Worm (Caenorhabditis elegans) whole organism, early embryonic: ENCODE results near the gene F46B6.2.

ENCODE experiments used
- B0310.2 ChIP-seq: sonication (generic microtip); optimal IDR thresholded peaks from 2 replicates; lab custom pipeline; 2016; ENCODE audit warnings: mild to moderate bottlenecking, missing genetic modification characterization, missing compliant biosample characterization
- F13C5.2 ChIP-seq: sonication (generic microtip); optimal IDR thresholded peaks from 2 replicates; lab custom pipeline; 2017; ENCODE audit warnings: mild to moderate bottlenecking, missing genetic modification characterization, inconsistent platforms, missing compliant biosample characterization
- aly-1 ChIP-seq: sonication (generic microtip); optimal IDR thresholded peaks from 2 replicates; lab custom pipeline; 2016; ENCODE audit warnings: missing genetic modification characterization, missing compliant biosample characterization
- ama-1 ChIP-seq: fragments of 150-350 bp; optimal IDR thresholded peaks from 2 replicates; lab custom pipeline; 2014
- ceh-13 ChIP-seq: fragments of 200-800 bp; sonication (Bioruptor generic); optimal IDR thresholded peaks from 2 replicates; lab custom pipeline; 2018; ENCODE audit warnings: mild to moderate bottlenecking, missing genetic modification characterization, missing compliant biosample characterization
- ceh-36 ChIP-seq: sonication (generic microtip); optimal IDR thresholded peaks from 2 replicates; lab custom pipeline; 2016; ENCODE audit warnings: missing genetic modification characterization, inconsistent platforms, missing compliant biosample characterization
- ets-7 ChIP-seq: sonication (generic microtip); optimal IDR thresholded peaks from 2 replicates; lab custom pipeline; 2016; ENCODE audit warnings: missing genotype, missing genetic modification characterization, missing compliant biosample characterization
- flt-1 ChIP-seq: fragments of 200-800 bp; sonication (Bioruptor generic); IDR thresholded peaks from 2 replicates; pipeline ENCODE4 v1.3.6; 2022; ENCODE audit warnings: missing genetic modification characterization, missing compliant biosample characterization
- hmbx-1 ChIP-seq: sonication (generic microtip); optimal IDR thresholded peaks from 2 replicates; lab custom pipeline; 2016; ENCODE audit warnings: mild to moderate bottlenecking, missing genetic modification characterization, missing compliant biosample characterization
- hmg-4 ChIP-seq: fragments of 200-800 bp; sonication (Bioruptor generic); optimal IDR thresholded peaks from 2 replicates; lab custom pipeline; 2018; ENCODE audit warnings: mild to moderate bottlenecking, missing genetic modification characterization, missing compliant biosample characterization
- hnd-1 ChIP-seq: sonication (generic microtip); optimal IDR thresholded peaks from 2 replicates; lab custom pipeline; 2016; ENCODE audit warnings: missing genetic modification characterization, missing compliant biosample characterization
- pes-1 ChIP-seq: fragments of 200-800 bp; sonication (Bioruptor generic); IDR thresholded peaks from 2 replicates; pipeline ENCODE4 v1.3.6; 2022; ENCODE audit warnings: missing genetic modification reagents, missing genetic modification characterization, missing compliant biosample characterization
- scrt-1 ChIP-seq: fragments of 200-800 bp; sonication (Bioruptor generic); IDR thresholded peaks from 2 replicates; pipeline ENCODE4 v1.3.6; 2022; ENCODE audit warnings: missing genetic modification characterization, missing compliant biosample characterization
- sea-1 ChIP-seq: fragments of 200-800 bp; sonication (Bioruptor generic); conservative IDR thresholded peaks from 2 replicates; pipeline ENCODE4 v1.3.6; 2022; ENCODE audit warnings: missing genetic modification characterization, missing compliant biosample characterization
- tbx-11 ChIP-seq: fragments of 200-800 bp; sonication (Bioruptor generic); IDR thresholded peaks from 2 replicates; pipeline ENCODE4 v1.3.6; 2022; ENCODE audit warnings: missing genetic modification characterization, missing compliant biosample characterization
- tbx-37 ChIP-seq: fragments of 200-800 bp; sonication (Bioruptor generic); conservative IDR thresholded peaks from 2 replicates; pipeline ENCODE4 v1.3.6; 2022; ENCODE audit warnings: missing genetic modification reagents, missing genetic modification characterization, missing compliant biosample characterization
- tra-4 ChIP-seq: sonication (generic microtip); optimal IDR thresholded peaks from 2 replicates; lab custom pipeline; 2017; ENCODE audit warnings: missing genetic modification characterization, missing compliant biosample characterization

Gene F46B6.2

DNA sequence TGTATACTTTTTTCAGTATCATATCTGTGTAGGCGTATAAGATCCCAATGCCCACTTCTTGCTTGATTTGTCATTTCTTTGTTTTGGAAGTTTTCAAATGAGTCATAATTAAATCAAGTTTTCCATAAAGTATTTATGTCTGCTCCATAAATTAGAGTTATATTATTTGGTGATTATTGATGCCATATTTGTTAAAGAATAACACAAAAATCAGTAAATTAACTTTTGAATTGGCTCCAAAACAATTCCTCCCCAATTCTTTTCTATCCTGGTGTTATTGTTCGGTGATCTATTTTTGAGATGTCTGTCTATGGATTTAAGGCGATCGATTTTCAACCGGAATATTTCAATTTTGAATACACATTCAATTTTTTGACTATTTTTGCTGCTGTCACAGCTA lies 33.1 kb downstream of the F46B6.2 start, which contains the start of gene sru-37:
TSS of gene sru-37 (plus strand) at position 301 of the 400 bp plus-strand sequence.
- TF ChIP-seq tbx-11 (GFP tag; lab: Robert Waterston, UW) = no peak
- TF ChIP-seq scrt-1 (GFP tag; lab: Robert Waterston, UW) = no peak
- no peak for TF ChIP-seq ama-1
- no peak for TF ChIP-seq hmg-4 (GFP tag; lab: Kevin White, UChicago)
- TF ChIP-seq sea-1 (GFP tag; lab: Robert Waterston, UW) = no peak
- TF ChIP-seq tra-4 = no peak
- no peak for TF ChIP-seq F13C5.2 (tag; lab: Kevin White, UChicago)
- TF ChIP-seq aly-1 (tag; lab: Kevin White, UChicago) = no peak
- TF ChIP-seq tbx-37 = no peak
- TF ChIP-seq flt-1 = no peak

DNA sequence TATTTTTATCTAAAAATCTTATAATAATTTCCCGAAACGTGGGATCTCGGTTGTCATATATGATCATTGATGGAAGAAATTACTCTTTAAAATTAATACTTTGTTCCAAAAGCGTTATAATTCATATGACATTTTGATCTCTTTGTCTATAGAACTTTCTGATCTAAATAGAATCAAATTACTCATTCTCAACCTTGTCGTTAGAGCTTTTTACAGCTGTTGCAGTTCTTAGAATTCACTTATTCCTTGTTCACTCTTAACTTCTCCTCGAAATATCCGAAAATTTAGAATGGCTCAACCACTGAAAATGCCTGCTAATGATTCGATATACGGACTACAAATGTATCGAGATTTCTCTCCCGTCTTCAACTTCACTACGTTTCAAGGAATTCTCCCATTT lies 39.1 kb downstream of the F46B6.2 start, which contains the start of gene sru-29:
TSS of gene sru-29 (plus strand) at position 301 of the 400 bp plus-strand sequence.
- TF ChIP-seq pes-1 (GFP tag; lab: Robert Waterston, UW) = no peak
- no peak for TF ChIP-seq ets-7 (tag; lab: Kevin White, UChicago)
- TF ChIP-seq ama-1 = no peak
- no peak for TF ChIP-seq sea-1 (GFP tag; lab: Robert Waterston, UW)
- TF ChIP-seq tra-4 = no peak
- no peak for TF ChIP-seq B0310.2
- TF ChIP-seq ceh-36 = no peak
- no peak for TF ChIP-seq hnd-1 (tag; lab: Kevin White, UChicago)
- no peak for TF ChIP-seq flt-1
- no peak for TF ChIP-seq hmg-4 (GFP tag; lab: Kevin White, UChicago)
- TF ChIP-seq F13C5.2 (tag; lab: Kevin White, UChicago) = no peak
- TF ChIP-seq tbx-11 (GFP tag; lab: Robert Waterston, UW) = no peak
- no peak for TF ChIP-seq aly-1 (tag; lab: Kevin White, UChicago)
- no peak for TF ChIP-seq scrt-1 (GFP tag; lab: Robert Waterston, UW)
- no peak for TF ChIP-seq tbx-37
- no peak for TF ChIP-seq ceh-13 (GFP tag; lab: Kevin White, UChicago)
- TF ChIP-seq hmbx-1 (tag; lab: Kevin White, UChicago) = no peak

DNA sequence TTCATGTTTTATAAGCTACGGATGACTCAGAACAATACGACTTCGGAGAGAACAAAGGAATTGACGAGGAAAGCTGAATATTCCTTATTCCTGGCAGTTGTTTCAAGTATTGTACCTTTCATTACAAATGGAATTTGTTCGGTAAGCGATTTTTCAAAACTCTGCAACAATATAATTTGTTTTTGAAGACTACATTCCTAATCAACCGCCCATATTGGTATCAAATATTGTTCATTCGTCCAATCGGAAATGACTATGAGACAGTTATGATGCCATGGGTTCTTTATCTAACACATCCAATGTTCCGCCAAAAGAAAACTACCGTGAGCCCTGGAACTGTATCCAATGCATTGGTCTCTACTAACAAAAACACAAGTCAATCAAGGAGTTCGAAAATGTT lies 40.1 kb downstream of the F46B6.2 start:
- TF ChIP-seq B0310.2 = no peak
- TF ChIP-seq ceh-36 = no peak
- no peak for TF ChIP-seq hmbx-1 (tag; lab: Kevin White, UChicago)
- no peak for TF ChIP-seq sea-1 (GFP tag; lab: Robert Waterston, UW)
- TF ChIP-seq hnd-1 (tag; lab: Kevin White, UChicago) = no peak

DNA sequence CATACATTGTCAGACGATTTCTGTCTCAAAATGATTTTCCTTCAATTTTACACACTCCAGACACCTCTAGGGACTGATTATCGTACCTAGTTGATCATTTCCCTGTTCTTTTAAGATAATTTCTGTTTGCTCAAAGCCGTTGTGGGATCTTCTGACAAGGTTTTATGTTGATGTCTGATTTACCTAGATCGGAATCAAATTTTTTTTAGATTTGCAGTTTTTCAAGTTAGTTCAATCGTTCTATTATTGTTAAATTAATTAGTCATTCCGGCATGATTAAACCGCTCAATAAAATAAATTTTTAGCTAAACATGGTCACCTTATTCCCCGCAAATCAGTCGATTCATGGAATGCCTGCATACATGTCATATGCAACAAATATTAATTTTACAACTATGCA lies 41.4 kb downstream of the F46B6.2 start, which contains the start of gene sru-30:
TSS of gene sru-30 (plus strand) at position 301 of the 400 bp plus-strand sequence.
- no peak for TF ChIP-seq ceh-36
- no peak for TF ChIP-seq ets-7 (tag; lab: Kevin White, UChicago)
- no peak for TF ChIP-seq F13C5.2 (tag; lab: Kevin White, UChicago)
- no peak for TF ChIP-seq ama-1
- TF ChIP-seq flt-1 = no peak
- TF ChIP-seq pes-1 (GFP tag; lab: Robert Waterston, UW) = no peak
- no peak for TF ChIP-seq hmg-4 (GFP tag; lab: Kevin White, UChicago)
- TF ChIP-seq scrt-1 (GFP tag; lab: Robert Waterston, UW) = no peak
- no peak for TF ChIP-seq sea-1 (GFP tag; lab: Robert Waterston, UW)
- TF ChIP-seq aly-1 (tag; lab: Kevin White, UChicago) = no peak
- TF ChIP-seq tbx-37 = no peak
- no peak for TF ChIP-seq hmbx-1 (tag; lab: Kevin White, UChicago)
- no peak for TF ChIP-seq B0310.2
- no peak for TF ChIP-seq tbx-11 (GFP tag; lab: Robert Waterston, UW)
- no peak for TF ChIP-seq hnd-1 (tag; lab: Kevin White, UChicago)
- TF ChIP-seq tra-4 = no peak
- TF ChIP-seq ceh-13 (GFP tag; lab: Kevin White, UChicago) = no peak

DNA sequence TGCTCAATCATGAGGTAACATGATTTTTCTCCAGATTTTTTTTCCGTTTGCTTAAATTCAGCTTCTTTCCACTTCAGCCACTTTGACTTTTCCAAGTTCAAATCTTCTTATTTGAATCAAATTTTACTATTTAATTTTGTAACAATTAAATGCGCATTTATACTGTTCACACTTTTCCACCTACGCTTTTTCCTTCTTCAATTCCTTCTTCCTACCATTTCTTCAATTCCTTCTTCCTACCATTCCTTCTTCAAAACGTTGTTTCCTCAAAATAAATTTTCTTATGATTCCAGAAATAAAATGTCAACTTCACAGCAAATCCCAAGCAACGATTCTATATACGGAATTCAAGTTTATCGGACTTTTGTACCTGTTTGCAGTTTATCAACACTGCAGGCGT lies 44.3 kb downstream of the F46B6.2 start, which contains the start of gene sru-31:
TSS of gene sru-31 (plus strand) at position 301 of the 400 bp plus-strand sequence.
- TF ChIP-seq hmg-4 (GFP tag; lab: Kevin White, UChicago) (no peak), tbx-11 (GFP tag; lab: Robert Waterston, UW) (no peak), scrt-1 (GFP tag; lab: Robert Waterston, UW) (no peak), sea-1 (GFP tag; lab: Robert Waterston, UW) (no peak), ets-7 (tag; lab: Kevin White, UChicago) (no peak), ceh-13 (GFP tag; lab: Kevin White, UChicago) (no peak)

DNA sequence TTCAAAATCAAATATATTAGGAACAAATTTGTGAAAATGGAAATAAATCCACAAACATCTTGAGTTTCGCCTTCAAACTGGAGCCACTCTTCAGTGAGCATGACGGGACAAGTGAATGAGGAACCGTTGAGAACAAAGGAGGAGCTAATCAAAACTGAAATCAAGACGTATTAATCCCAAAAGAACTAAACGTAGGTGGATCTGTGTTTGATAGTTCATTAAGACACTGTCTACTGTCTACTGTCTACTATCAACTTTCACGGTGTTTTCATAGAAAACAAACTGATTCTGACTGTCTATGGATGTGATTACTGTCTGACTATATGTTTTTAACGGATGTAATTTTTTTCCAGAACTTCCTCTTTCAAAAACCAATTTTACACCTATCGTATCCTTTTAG lies 49.6 kb downstream of the F46B6.2 start, which contains the start of gene str-193:
TSS of gene str-193 (minus strand) at position 101 of the 400 bp plus-strand sequence.
- TF ChIP-seq B0310.2 = no peak
- no peak for TF ChIP-seq tbx-11 (GFP tag; lab: Robert Waterston, UW)
- no peak for TF ChIP-seq hmg-4 (GFP tag; lab: Kevin White, UChicago)
- TF ChIP-seq ets-7 (tag; lab: Kevin White, UChicago) = no peak
- TF ChIP-seq scrt-1 (GFP tag; lab: Robert Waterston, UW) = no peak
- no peak for TF ChIP-seq sea-1 (GFP tag; lab: Robert Waterston, UW)
- TF ChIP-seq pes-1 (GFP tag; lab: Robert Waterston, UW) = no peak
- no peak for TF ChIP-seq tra-4
- TF ChIP-seq hnd-1 (tag; lab: Kevin White, UChicago) = no peak
- TF ChIP-seq flt-1 = no peak
- no peak for TF ChIP-seq tbx-37
- TF ChIP-seq ceh-36 = no peak

DNA sequence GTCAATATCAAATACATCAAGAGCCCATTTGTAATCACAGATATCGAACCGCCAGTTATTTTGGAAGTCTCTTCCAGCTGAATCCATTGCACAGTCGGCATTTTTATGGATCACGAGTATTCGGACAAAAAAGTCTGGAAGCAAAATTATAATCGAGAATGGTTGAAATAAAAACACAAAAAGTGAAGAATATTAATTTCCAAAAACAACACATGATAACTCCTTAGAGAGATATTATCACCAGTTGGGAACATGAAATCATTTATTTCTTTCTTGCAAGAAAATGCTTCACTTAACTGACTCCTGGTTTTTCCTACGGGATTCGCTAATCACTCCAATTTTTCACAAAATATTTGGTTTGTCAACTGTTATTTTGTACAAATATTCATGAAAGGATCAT lies 52.1 kb downstream of the F46B6.2 start, which contains the start of gene str-2:
TSS of gene str-2 (minus strand) at position 101 of the 400 bp plus-strand sequence.
- TF ChIP-seq hnd-1 (tag; lab: Kevin White, UChicago) = no peak
